Fruit fly (Drosophila melanogaster) whole organism, prepupa: ENCODE results near the gene CG15169.

Experiments used
- CG16779 ChIP-seq: fragments of 200-800 bp; sonication (Bioruptor generic); optimal IDR thresholded peaks from 3 replicates; lab custom pipeline; 2017; ENCODE audit warnings: missing biosample characterization, mild to moderate bottlenecking, missing genetic modification characterization
- CG32006 ChIP-seq: fragments of 200-800 bp; sonication (Bioruptor generic); optimal IDR thresholded peaks from 3 replicates; lab custom pipeline; 2017; ENCODE audit warnings: missing biosample characterization, mild to moderate bottlenecking, missing genetic modification characterization

dm6 chr2L:18954255-18954715, 36.5 kb upstream of the CG15169 start, which contains the start of gene CG10621:
- no peak for TF ChIP-seq CG32006 (GFP tag; lab: Kevin White, UChicago)
- no peak for TF ChIP-seq CG16779 (tag; lab: Kevin White, UChicago)
